Worm (Caenorhabditis elegans): ENCODE data around the gene C31H2.14.

Gene C31H2.14

DNA sequence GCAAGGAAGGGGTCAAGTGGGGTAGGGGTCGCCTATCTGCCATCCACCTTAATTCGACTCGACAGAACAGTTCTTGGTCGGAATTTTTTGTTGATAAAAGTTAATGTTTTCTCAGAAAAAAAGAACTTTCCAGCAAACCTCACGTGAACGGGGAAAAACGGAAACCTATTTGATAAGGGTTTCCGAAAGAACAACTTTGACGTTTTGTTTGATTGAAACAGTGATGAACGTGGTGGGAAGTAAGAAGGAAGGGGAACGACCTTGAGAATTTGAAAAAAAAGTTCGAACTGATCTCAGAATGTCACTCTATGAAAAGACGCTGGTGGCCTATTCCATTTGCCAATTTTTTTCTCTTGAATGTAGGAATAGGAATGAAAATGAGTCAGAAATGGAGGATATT is 25.6 kb upstream of the C31H2.14 start (continued):
- peak; percentile 22 for TF ChIP-seq mxl-3 (GFP tag; optimal IDR thresholded peaks at IDR 0.05)
- no peak for TF ChIP-seq spr-3 (GFP tag; optimal IDR thresholded peaks at IDR 0.05)
- no peak for TF ChIP-seq fos-1 (tag; optimal IDR thresholded peaks at IDR 0.05)
- TF ChIP-seq F10B5.3 (tag; optimal IDR thresholded peaks at IDR 0.05): no peak
- TF ChIP-seq nhr-6 (tag; optimal IDR thresholded peaks at IDR 0.05): no peak
- TF ChIP-seq tag-97 (GFP tag; IDR thresholded peaks at IDR 0.05): no peak
- no peak for TF ChIP-seq daf-8 (GFP tag; IDR thresholded peaks at IDR 0.05)
- TF ChIP-seq tra-1 (GFP tag; IDR thresholded peaks at IDR 0.05): peak; percentile 78; the same call in 1 of the 2 replicates
- TF ChIP-seq aha-1 (tag): peak; percentile 79
- TF ChIP-seq mdt-29 (GFP tag; IDR thresholded peaks at IDR 0.05): peak; percentile 84
- peak in 1 of 2 experiments; percentile 45 for TF ChIP-seq mdl-1 (tag; optimal IDR thresholded peaks at IDR 0.05)
- TF ChIP-seq cey-2 (tag; optimal IDR thresholded peaks at IDR 0.05; ENCODE audit: borderline replicate concordance, insufficient read depth): no peak
- no peak for TF ChIP-seq ceh-32 (tag; optimal IDR thresholded peaks at IDR 0.05; ENCODE audit: poor library complexity)
- peak; percentile 81 for TF ChIP-seq lin-1 (GFP tag; IDR thresholded peaks at IDR 0.05)
- peak; percentile 80 for TF ChIP-seq dmd-6 (GFP tag; IDR thresholded peaks at IDR 0.05)
- no peak for TF ChIP-seq ceh-62 (tag; optimal IDR thresholded peaks at IDR 0.05)
- TF ChIP-seq unc-130 (GFP tag; optimal IDR thresholded peaks at IDR 0.05): no peak
- TF ChIP-seq aly-2 (tag; optimal IDR thresholded peaks at IDR 0.05): no peak
- no peak for TF ChIP-seq saeg-2 (GFP tag; IDR thresholded peaks at IDR 0.05)
- TF ChIP-seq vab-7 (GFP tag; IDR thresholded peaks at IDR 0.05): no peak
- TF ChIP-seq daf-12 (tag; optimal IDR thresholded peaks at IDR 0.05): no peak
- TF ChIP-seq pqm-1 (tag; optimal IDR thresholded peaks at IDR 0.05): no peak

DNA sequence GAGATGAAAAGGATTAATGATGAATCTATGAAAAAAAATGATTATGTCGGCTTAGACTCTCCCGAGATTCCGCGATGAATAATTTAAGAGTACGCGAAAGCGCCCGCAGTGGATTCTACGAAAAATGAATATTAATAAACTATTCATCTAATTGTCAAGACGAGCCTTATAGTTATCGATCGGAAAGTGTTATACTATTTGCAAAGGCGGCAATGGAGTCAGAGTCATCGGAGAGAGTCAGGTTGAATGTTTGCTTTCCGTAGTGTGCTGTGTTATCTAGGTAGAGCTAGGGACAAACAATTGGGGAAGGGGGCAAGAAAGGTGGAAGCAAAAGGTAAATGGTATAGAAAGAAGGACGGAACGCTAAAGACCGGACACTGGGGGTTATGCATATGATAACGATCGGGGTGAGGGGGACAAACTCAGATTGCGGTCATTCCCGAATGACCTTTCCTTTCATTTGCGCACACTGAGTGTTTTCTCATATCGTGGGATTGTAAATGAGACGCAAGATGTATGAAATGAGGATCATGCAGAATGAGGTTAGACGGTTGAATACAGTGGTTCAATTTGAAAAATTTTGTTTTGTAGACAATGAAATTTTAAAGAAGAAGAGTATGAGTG is 25.1 kb upstream of the C31H2.14 start:
- no peak for TF ChIP-seq F49E8.2 (tag; optimal IDR thresholded peaks at IDR 0.05; ENCODE audit: borderline replicate concordance)
- no peak for TF ChIP-seq F44E2.7 (GFP tag; IDR thresholded peaks at IDR 0.05)
- peak; percentile 29 for TF ChIP-seq nhr-25 (tag; optimal IDR thresholded peaks at IDR 0.05; ENCODE audit: borderline replicate concordance, insufficient read depth)
- no peak for TF ChIP-seq spr-1 (tag; optimal IDR thresholded peaks at IDR 0.05)
- no peak for TF ChIP-seq pha-4 (GFP tag; IDR thresholded peaks at IDR 0.05)
- peak; percentile 67 for TF ChIP-seq pha-4 (tag; optimal IDR thresholded peaks at IDR 0.05)
- TF ChIP-seq saeg-2 (GFP tag; IDR thresholded peaks at IDR 0.05): no peak
- TF ChIP-seq php-3 (GFP tag; IDR thresholded peaks at IDR 0.05): no peak
- TF ChIP-seq lin-29 (GFP tag; IDR thresholded peaks at IDR 0.05): no peak
- TF ChIP-seq nhr-77 (tag; optimal IDR thresholded peaks at IDR 0.05): no peak
- TF ChIP-seq snpc-1.2 (GFP tag; IDR thresholded peaks at IDR 0.05): no peak
- TF ChIP-seq lsy-2 (tag; optimal IDR thresholded peaks at IDR 0.05): no peak
- no peak for TF ChIP-seq ama-1 (optimal IDR thresholded peaks at IDR 0.05)
- TF ChIP-seq dve-1 (tag; optimal IDR thresholded peaks at IDR 0.05; ENCODE audit: insufficient read depth): no peak
- no peak for TF ChIP-seq nhr-10 (tag; optimal IDR thresholded peaks at IDR 0.05)
- no peak for TF ChIP-seq D1046.2 (GFP tag; IDR thresholded peaks at IDR 0.05)
- TF ChIP-seq pqm-1 (tag; optimal IDR thresholded peaks at IDR 0.05): peak; percentile 31
- peak; percentile 17 for TF ChIP-seq rbr-2 (tag; optimal IDR thresholded peaks at IDR 0.05)
- no peak for TF ChIP-seq F26F4.8 (GFP tag; conservative IDR thresholded peaks at IDR 0.05)
- TF ChIP-seq nhr-28 (tag; optimal IDR thresholded peaks at IDR 0.05): peak; percentile 36
- TF ChIP-seq ceh-62 (tag; optimal IDR thresholded peaks at IDR 0.05): no peak
- peak; percentile 50; the same call in 1 of the 2 replicates for TF ChIP-seq hmg-1.1 (GFP tag; IDR thresholded peaks at IDR 0.05)
- TF ChIP-seq aha-1 (tag): peak; percentile 81
- no peak for TF ChIP-seq ztf-7 (tag; optimal IDR thresholded peaks at IDR 0.05)
- no peak for TF ChIP-seq daf-16 (GFP tag; optimal IDR thresholded peaks at IDR 0.05)
- peak; percentile 47 for TF ChIP-seq daf-16 (tag; optimal IDR thresholded peaks at IDR 0.05)
- no peak for TF ChIP-seq F10B5.3 (tag; optimal IDR thresholded peaks at IDR 0.05)
- peak; percentile 2 for TF ChIP-seq nhr-6 (tag; optimal IDR thresholded peaks at IDR 0.05)
